Fruit fly (Drosophila melanogaster): ENCODE results near the gene MtnE.

dm6 chr3R:20542283-20543144 lies 8.0 kb upstream of the MtnE start:
- TF ChIP-seq CG8159 (tag; optimal IDR thresholded peaks at IDR 0.05) (no peak), D1 (tag; optimal IDR thresholded peaks at IDR 0.05) (no peak), CG9948 (tag; optimal IDR thresholded peaks at IDR 0.05) (no peak), EcR (GFP tag; optimal IDR thresholded peaks at IDR 0.05) (no peak), CG17806 (tag; optimal IDR thresholded peaks at IDR 0.05) (no peak), CG34367 (tag; optimal IDR thresholded peaks at IDR 0.05) (no peak), CG8301 (tag; optimal IDR thresholded peaks at IDR 0.05) (no peak), Pif1B (GFP tag; optimal IDR thresholded peaks at IDR 0.05) (no peak), CG14655 (GFP tag; optimal IDR thresholded peaks at IDR 0.05) (no peak), gl (tag; optimal IDR thresholded peaks at IDR 0.05) (no peak), Snoo (tag; optimal IDR thresholded peaks at IDR 0.05) (no peak)

Data from whole organism, pupa.